Fruit fly (Drosophila melanogaster): ENCODE measurements around the gene MtnA.

DNA sequence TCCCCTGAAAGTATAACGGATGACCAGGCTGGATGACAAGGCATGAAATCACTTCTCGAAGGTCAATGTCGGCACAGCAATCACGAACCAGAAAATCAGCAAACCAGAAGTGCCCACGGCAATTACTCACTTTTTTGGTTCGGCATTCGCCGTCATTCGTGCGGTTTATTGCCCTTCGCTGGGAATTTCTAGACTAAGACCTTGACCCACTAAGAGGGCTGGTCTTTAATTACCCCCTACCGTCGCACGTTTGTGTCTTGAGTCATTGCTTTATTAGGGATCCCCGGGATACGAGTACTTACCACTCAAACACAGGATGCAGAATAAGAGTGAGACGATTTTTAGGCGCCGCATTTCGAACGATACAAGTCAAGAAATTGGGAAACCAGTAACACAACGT is 38.7 kb downstream of the MtnA start:
- TF ChIP-seq OdsH (GFP tag; optimal IDR thresholded peaks at IDR 0.05), result no peak
- TF ChIP-seq svp (GFP tag), result no peak
- TF ChIP-seq CG7368 (GFP tag; optimal IDR thresholded peaks at IDR 0.05), result no peak
- no peak for TF ChIP-seq salr (GFP tag; optimal IDR thresholded peaks at IDR 0.05)
- TF ChIP-seq CG10669 (GFP tag; optimal IDR thresholded peaks at IDR 0.05), result no peak
- TF ChIP-seq dsx (GFP tag; optimal IDR thresholded peaks at IDR 0.05; ENCODE audit: poor library complexity, severe bottlenecking), result no peak

Measured in whole organism, prepupa.